Fruit fly (Drosophila melanogaster) whole organism, adult: ENCODE results near the gene CG32388.
A peak's percentile ranks its signal among the peaks of the same experiment; 100 is the strongest.

Experiments used
- CG11617 ChIP-seq: fragments of 200-800 bp; sonication (Bioruptor generic); optimal IDR thresholded peaks from 2 replicates; lab custom pipeline; 2017; ENCODE audit warnings: mild to moderate bottlenecking, missing biosample characterization, missing genetic modification reagents, missing genetic modification characterization
- CG12768 ChIP-seq: fragments of 200-800 bp; sonication (Bioruptor generic); optimal IDR thresholded peaks from 2 replicates; lab custom pipeline; 2017; ENCODE audit warnings: missing biosample characterization, missing genetic modification characterization, mild to moderate bottlenecking, moderate library complexity, missing genetic modification reagents
- CG14711 ChIP-seq: fragments of 200-800 bp; sonication (Bioruptor generic); optimal IDR thresholded peaks from 2 replicates; lab custom pipeline; 2018; ENCODE audit warnings: missing biosample characterization, mild to moderate bottlenecking, missing genetic modification characterization, moderate library complexity
- CG1620 ChIP-seq: fragments of 200-800 bp; sonication (Bioruptor generic); optimal IDR thresholded peaks from 2 replicates; lab custom pipeline; 2016; ENCODE audit warnings: missing biosample characterization, missing genetic modification characterization
- CG33017 ChIP-seq: fragments of 200-800 bp; sonication (Bioruptor generic); optimal IDR thresholded peaks from 2 replicates; lab custom pipeline; 2018; ENCODE audit warnings: missing biosample characterization, mild to moderate bottlenecking, missing genetic modification characterization, moderate library complexity
- CG5204 ChIP-seq: fragments of 200-800 bp; sonication (Bioruptor generic); optimal IDR thresholded peaks from 2 replicates; lab custom pipeline; 2016; ENCODE audit warnings: missing biosample characterization, missing genetic modification characterization
- CG7045 ChIP-seq: fragments of 200-800 bp; sonication (Bioruptor generic); optimal IDR thresholded peaks from 2 replicates; lab custom pipeline; 2017; ENCODE audit warnings: missing biosample characterization, mild to moderate bottlenecking, missing genetic modification characterization
- CG7101 ChIP-seq: fragments of 200-800 bp; sonication (Bioruptor generic); optimal IDR thresholded peaks from 2 replicates; lab custom pipeline; 2018; ENCODE audit warnings: missing biosample characterization, mild to moderate bottlenecking, missing genetic modification characterization, moderate library complexity
- Clk ChIP-seq: fragments of 200-800 bp; sonication (Bioruptor generic); optimal IDR thresholded peaks from 2 replicates; lab custom pipeline; 2017; ENCODE audit warnings: missing biosample characterization, missing genetic modification characterization
- Crg-1 ChIP-seq: fragments of 200-800 bp; sonication (Bioruptor generic); optimal IDR thresholded peaks from 2 replicates; lab custom pipeline; 2016; ENCODE audit warnings: missing biosample characterization, missing genetic modification characterization
- Hr96 ChIP-seq: fragments of 200-800 bp; sonication (Bioruptor generic); optimal IDR thresholded peaks from 2 replicates; lab custom pipeline; 2016; ENCODE audit warnings: missing biosample characterization, missing genetic modification characterization
- Mnt ChIP-seq: fragments of 200-800 bp; sonication (Bioruptor generic); optimal IDR thresholded peaks from 2 replicates; lab custom pipeline; 2016; ENCODE audit warnings: missing biosample characterization, mild to moderate bottlenecking, missing genetic modification characterization
- bab1 ChIP-seq: fragments of 200-800 bp; sonication (Bioruptor generic); optimal IDR thresholded peaks from 3 replicates; lab custom pipeline; 2019; ENCODE audit warnings: missing biosample characterization, mild to moderate bottlenecking, missing genetic modification characterization, moderate library complexity
- cic ChIP-seq: fragments of 200-800 bp; sonication (Bioruptor generic); optimal IDR thresholded peaks from 2 replicates; lab custom pipeline; 2017; ENCODE audit warnings: missing biosample characterization, mild to moderate bottlenecking, missing genetic modification characterization, moderate library complexity
- cnc ChIP-seq, 2 experiments: fragments of >200 bp; optimal IDR thresholded peaks; 2 replicates each; lab custom pipeline; 2017
- kay ChIP-seq: fragments of 200-800 bp; sonication (Bioruptor generic); peaks from one replicate; lab custom pipeline; 2016; ENCODE audit warnings: missing biosample characterization, missing genetic modification characterization, borderline replicate concordance
- ovo ChIP-seq: fragments of 200-800 bp; sonication (Bioruptor generic); optimal IDR thresholded peaks from 2 replicates; lab custom pipeline; 2016; ENCODE audit warnings: missing biosample characterization, missing genetic modification characterization
- pad ChIP-seq: fragments of 200-800 bp; sonication (Bioruptor generic); optimal IDR thresholded peaks from 3 replicates; lab custom pipeline; 2017; ENCODE audit warnings: missing biosample characterization, missing genetic modification characterization, mild to moderate bottlenecking, moderate library complexity, missing genetic modification reagents
- tj ChIP-seq: fragments of 200-800 bp; sonication (Bioruptor generic); optimal IDR thresholded peaks from 3 replicates; lab custom pipeline; 2017; ENCODE audit warnings: missing biosample characterization, mild to moderate bottlenecking, missing genetic modification characterization, moderate library complexity
- toe ChIP-seq: fragments of 200-800 bp; sonication (Bioruptor generic); optimal IDR thresholded peaks from 2 replicates; lab custom pipeline; 2016; ENCODE audit warnings: missing biosample characterization, missing genetic modification characterization

CG32388 gene

DNA sequence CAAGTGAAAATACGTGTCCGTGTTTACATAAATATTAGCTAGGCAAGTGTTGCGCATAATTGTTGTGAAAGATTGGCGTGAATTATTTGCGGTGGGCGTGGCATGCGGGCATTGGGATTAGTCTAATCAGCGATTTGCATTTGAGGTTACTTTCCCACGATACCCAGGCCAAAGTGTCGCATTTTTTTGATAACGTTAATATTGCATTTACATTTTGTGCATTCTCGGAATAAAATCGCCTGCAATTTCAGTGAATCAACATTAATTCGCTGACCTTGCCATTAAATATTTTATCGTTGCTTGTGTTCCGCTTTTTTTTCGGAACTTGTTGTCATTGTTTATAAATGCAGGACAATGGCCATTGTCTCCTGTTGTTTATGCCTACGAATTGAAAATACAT is 18.0 kb upstream of the CG32388 start:
- TF ChIP-seq ovo (no peak), tj (GFP tag; lab: Kevin White, UChicago) (peak; percentile 81)

DNA sequence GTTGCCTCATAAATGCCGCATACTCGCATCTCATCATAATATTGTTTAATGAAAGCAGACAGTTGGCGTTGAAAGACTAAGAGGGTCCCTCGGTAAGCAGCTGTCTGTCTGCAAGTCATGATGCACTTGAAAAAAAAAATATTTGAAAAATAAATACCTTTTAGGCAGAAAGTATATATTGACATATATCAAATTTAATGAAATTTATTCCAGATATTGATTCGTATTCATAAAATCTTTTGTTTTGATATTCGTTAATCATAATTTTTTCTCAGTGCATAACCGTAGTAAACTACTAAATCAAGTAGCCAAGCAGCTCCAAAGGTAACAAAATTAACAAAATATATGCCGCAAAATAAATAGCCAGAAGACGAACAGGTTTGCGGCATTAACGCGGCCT is 17.5 kb upstream of the CG32388 start:
- TF ChIP-seq bab1 (GFP tag; lab: Kevin White, UChicago): no peak
- TF ChIP-seq ovo: no peak
- TF ChIP-seq CG12768: no peak
- no peak for TF ChIP-seq CG7101 (tag; lab: Kevin White, UChicago)
- no peak for TF ChIP-seq Crg-1 (GFP tag; lab: Kevin White, UChicago)
- TF ChIP-seq cnc (optimal IDR thresholded peaks at IDR 0.05; lab: Kevin White, UChicago): no peak
- TF ChIP-seq toe (GFP tag; lab: Kevin White, UChicago): no peak
- no peak for TF ChIP-seq CG5204 (GFP tag; lab: Kevin White, UChicago)
- TF ChIP-seq Clk (GFP tag; lab: Kevin White, UChicago): no peak

DNA sequence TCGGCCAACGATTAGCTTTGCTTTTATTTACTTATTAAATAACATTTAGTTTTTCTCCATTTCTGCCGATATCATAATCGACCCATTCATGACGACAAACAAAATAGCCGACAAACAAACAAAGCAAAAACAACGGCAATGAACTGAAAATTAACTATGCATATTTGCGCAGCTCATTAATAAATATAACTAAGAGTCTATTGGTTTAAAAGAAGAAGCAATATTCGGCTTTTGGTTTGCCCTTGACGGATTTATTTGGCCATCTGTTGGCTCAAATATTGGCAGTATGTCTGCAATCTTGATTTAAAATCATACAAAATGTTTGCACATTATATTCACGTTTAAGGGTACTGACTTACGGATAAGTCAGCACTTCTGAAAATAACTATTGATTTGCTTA is 15.6 kb upstream of the CG32388 start:
- TF ChIP-seq CG12768 (no peak), cnc (optimal IDR thresholded peaks at IDR 0.05; lab: Kevin White, UChicago) (no peak), Mnt (no peak), CG11617 (GFP tag; lab: Kevin White, UChicago) (no peak), Clk (GFP tag; lab: Kevin White, UChicago) (no peak), Hr96 (GFP tag; lab: Kevin White, UChicago) (no peak), toe (GFP tag; lab: Kevin White, UChicago) (no peak), CG33017 (no peak), CG14711 (no peak), Crg-1 (GFP tag; lab: Kevin White, UChicago) (no peak), tj (GFP tag; lab: Kevin White, UChicago) (no peak), CG7045 (GFP tag; lab: Kevin White, UChicago) (no peak), cic (no peak)

DNA sequence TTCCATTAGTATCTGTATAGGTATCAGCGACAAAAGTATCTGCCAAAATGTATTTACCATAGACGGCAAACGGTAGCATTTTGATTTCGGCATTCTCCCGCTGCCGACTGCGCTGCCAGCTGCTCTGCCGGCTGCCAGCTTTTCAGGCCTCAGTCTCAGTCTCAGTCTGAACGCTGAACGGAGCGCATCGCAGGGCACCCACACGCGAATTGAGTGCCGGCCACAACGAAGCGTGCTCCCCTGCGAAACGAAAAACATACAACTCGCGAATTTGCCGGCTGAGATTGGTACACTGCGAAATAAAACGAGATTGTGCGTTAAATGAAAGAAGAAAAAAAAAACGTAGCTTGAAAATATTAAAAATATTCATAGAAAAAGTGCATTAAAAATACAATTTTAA is 14.3 kb upstream of the CG32388 start, which contains the start of gene Mp:
TSS of gene Mp (plus strand) at position 152 of the 400 bp plus-strand sequence.
- TF ChIP-seq CG33017: no peak
- no peak for TF ChIP-seq toe (GFP tag; lab: Kevin White, UChicago)
- TF ChIP-seq bab1 (GFP tag; lab: Kevin White, UChicago): peak; percentile 12
- peak; percentile 78 for TF ChIP-seq Mnt
- no peak for TF ChIP-seq cnc (optimal IDR thresholded peaks at IDR 0.05; lab: Kevin White, UChicago)

DNA sequence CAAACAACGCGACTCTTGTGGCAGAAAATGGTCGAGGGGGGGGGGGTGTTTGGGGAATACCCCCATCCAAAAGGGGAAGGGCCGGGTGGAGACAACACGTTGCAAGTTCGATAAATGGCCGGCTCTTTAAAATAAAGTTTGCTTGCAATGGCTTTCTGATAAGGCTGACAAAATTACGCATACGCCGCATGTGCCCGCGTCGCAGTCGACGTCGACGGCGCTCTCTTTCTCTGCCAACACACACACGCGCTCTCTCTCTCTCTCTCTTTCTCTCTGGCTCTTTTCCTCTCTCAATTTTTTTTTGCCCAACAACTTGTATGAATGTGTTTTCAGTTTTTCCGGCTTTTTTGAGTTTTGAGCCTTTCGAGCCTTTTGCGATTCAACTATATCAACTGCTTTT is 13.0 kb upstream of the CG32388 start:
- TF ChIP-seq CG11617 (GFP tag; lab: Kevin White, UChicago) (no peak), CG7101 (tag; lab: Kevin White, UChicago) (no peak), CG33017 (no peak), Clk (GFP tag; lab: Kevin White, UChicago) (no peak), cic (no peak)

dm6 chr3L:6996907-6997306 is 12.5 kb upstream of the CG32388 start:
- no peak for TF ChIP-seq CG1620 (GFP tag; lab: Kevin White, UChicago)
- no peak for TF ChIP-seq Mnt
- peak; percentile 0 for TF ChIP-seq kay
- TF ChIP-seq CG7045 (GFP tag; lab: Kevin White, UChicago): no peak

dm6 chr3L:6995364-6995749 is 11.0 kb upstream of the CG32388 start:
- TF ChIP-seq tj (GFP tag; lab: Kevin White, UChicago) (no peak), Crg-1 (GFP tag; lab: Kevin White, UChicago) (no peak), CG7045 (GFP tag; lab: Kevin White, UChicago) (no peak), toe (GFP tag; lab: Kevin White, UChicago) (no peak), CG14711 (no peak), Hr96 (GFP tag; lab: Kevin White, UChicago) (no peak), cnc (optimal IDR thresholded peaks at IDR 0.05; lab: Kevin White, UChicago) (no peak), CG5204 (GFP tag; lab: Kevin White, UChicago) (no peak), CG11617 (GFP tag; lab: Kevin White, UChicago) (no peak), CG12768 (no peak), Mnt (no peak), pad (GFP tag; lab: Kevin White, UChicago) (no peak), cic (no peak), CG1620 (GFP tag; lab: Kevin White, UChicago) (no peak), Clk (GFP tag; lab: Kevin White, UChicago) (no peak), kay (no peak), bab1 (GFP tag; lab: Kevin White, UChicago) (no peak), ovo (no peak)

DNA sequence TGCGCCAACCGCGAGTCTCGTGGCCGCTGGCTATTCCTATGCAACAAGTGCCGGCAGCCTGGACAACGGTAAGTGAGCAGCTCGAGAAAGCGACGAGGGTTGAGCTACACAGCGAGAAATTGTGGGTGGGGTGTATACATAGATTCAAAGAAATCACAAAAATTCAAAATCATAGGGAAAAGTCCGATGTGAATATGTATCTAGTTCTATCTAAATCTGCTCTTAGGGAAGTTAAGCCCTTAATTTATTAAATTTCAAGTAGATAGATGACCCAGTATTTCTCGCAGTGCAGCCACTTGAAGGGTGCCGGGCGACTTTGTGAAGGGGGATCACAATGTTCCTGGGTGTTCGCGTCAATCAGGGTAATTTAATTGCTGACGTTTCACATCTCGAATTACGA is 9.0 kb upstream of the CG32388 start:
- TF ChIP-seq tj (GFP tag; lab: Kevin White, UChicago) (no peak), Crg-1 (GFP tag; lab: Kevin White, UChicago) (no peak), kay (no peak), CG14711 (no peak), CG7101 (tag; lab: Kevin White, UChicago) (no peak), Mnt (no peak)
